Worm (Caenorhabditis elegans) whole organism, midembryonic: ENCODE results near the gene lipl-2.

Experiments used
- T22C8.4 ChIP-seq: fragments of 200-800 bp; sonication (Bioruptor generic); IDR thresholded peaks from 2 replicates; pipeline ENCODE4 v1.3.6; 2022; ENCODE audit warnings: missing genetic modification characterization, missing compliant biosample characterization
- cog-1 ChIP-seq: sonication (generic microtip); optimal IDR thresholded peaks from 2 replicates; lab custom pipeline; 2016; ENCODE audit warnings: missing genetic modification characterization, missing compliant biosample characterization
- flt-1 ChIP-seq: fragments of 200-800 bp; sonication (Bioruptor generic); IDR thresholded peaks from 2 replicates; pipeline ENCODE4 v1.3.6; 2022; ENCODE audit warnings: missing genetic modification characterization, missing compliant biosample characterization
- klf-2 ChIP-seq: fragments of 200-800 bp; sonication (Bioruptor generic); conservative IDR thresholded peaks from 2 replicates; pipeline ENCODE4 v1.3.6; 2022; ENCODE audit warnings: missing genetic modification reagents, missing genetic modification characterization, missing compliant biosample characterization
- med-1 ChIP-seq: sonication (generic microtip); optimal IDR thresholded peaks from 2 replicates; lab custom pipeline; 2017; ENCODE audit warnings: missing genetic modification characterization, mild to moderate bottlenecking, missing compliant biosample characterization, antibody characterized with exemption, missing genetic modification reagents; ENCODE audit not compliant: insufficient read depth
- ref-1 ChIP-seq: fragments of 200-800 bp; sonication (Bioruptor generic); conservative IDR thresholded peaks from 2 replicates; pipeline ENCODE4 v1.3.6; 2022; ENCODE audit warnings: missing genetic modification reagents, missing genetic modification characterization, missing compliant biosample characterization
- tab-1 ChIP-seq: fragments of 200-800 bp; sonication (Bioruptor generic); IDR thresholded peaks from 2 replicates; pipeline ENCODE4 v1.3.6; 2022; ENCODE audit warnings: missing genetic modification characterization, missing compliant biosample characterization
- ztf-23 ChIP-seq: fragments of 200-800 bp; sonication (Bioruptor generic); IDR thresholded peaks from 2 replicates; pipeline ENCODE4 v1.3.6; 2022; ENCODE audit warnings: missing genetic modification reagents, missing genetic modification characterization, missing compliant biosample characterization
- ztf-29 ChIP-seq: fragments of 200-800 bp; sonication (Bioruptor generic); IDR thresholded peaks from 2 replicates; pipeline ENCODE4 v1.3.6; 2022; ENCODE audit warnings: missing genetic modification reagents, missing genetic modification characterization, missing compliant biosample characterization

lipl-2 gene

ce11 chrV:9824149-9824548 is 32.8 kb downstream of the lipl-2 start, which contains the start of gene str-2:
str-2 (minus strand) TSS chrV:9824249.
- no peak for TF ChIP-seq T22C8.4 (GFP tag; lab: Robert Waterston, UW)
- TF ChIP-seq flt-1 (GFP tag; lab: Robert Waterston, UW), result no peak
- no peak for TF ChIP-seq klf-2
- no peak for TF ChIP-seq ztf-23 (GFP tag; lab: Robert Waterston, UW)
- TF ChIP-seq tab-1 (GFP tag; lab: Robert Waterston, UW), result no peak
- TF ChIP-seq ztf-29 (GFP tag; lab: Robert Waterston, UW), result no peak
- no peak for TF ChIP-seq med-1 (GFP tag; lab: Kevin White, UChicago)
- no peak for TF ChIP-seq ref-1 (GFP tag; lab: Robert Waterston, UW)
- no peak for TF ChIP-seq cog-1 (tag; lab: Kevin White, UChicago)

- TF ChIP-seq ref-1 (GFP tag; lab: Robert Waterston, UW) (no peak), T22C8.4 (GFP tag; lab: Robert Waterston, UW) (no peak), klf-2 (no peak), flt-1 (GFP tag; lab: Robert Waterston, UW) (no peak), cog-1 (tag; lab: Kevin White, UChicago) (no peak), tab-1 (GFP tag; lab: Robert Waterston, UW) (no peak), ztf-23 (GFP tag; lab: Robert Waterston, UW) (no peak), ztf-29 (GFP tag; lab: Robert Waterston, UW) (no peak), med-1 (GFP tag; lab: Kevin White, UChicago) (no peak)
Measured at ce11 chrV:9833900-9834299, 42.5 kb downstream of the lipl-2 start, which contains the start of gene sru-40. sru-40 (minus strand) TSS chrV:9834000.

- TF ChIP-seq tab-1 (GFP tag; lab: Robert Waterston, UW), result no peak
- TF ChIP-seq ref-1 (GFP tag; lab: Robert Waterston, UW), result no peak
- no peak for TF ChIP-seq ztf-29 (GFP tag; lab: Robert Waterston, UW)
- no peak for TF ChIP-seq klf-2
- no peak for TF ChIP-seq T22C8.4 (GFP tag; lab: Robert Waterston, UW)
- no peak for TF ChIP-seq med-1 (GFP tag; lab: Kevin White, UChicago)
- no peak for TF ChIP-seq flt-1 (GFP tag; lab: Robert Waterston, UW)
- TF ChIP-seq cog-1 (tag; lab: Kevin White, UChicago), result no peak
- TF ChIP-seq ztf-23 (GFP tag; lab: Robert Waterston, UW), result no peak
Measured at ce11 chrV:9835945-9836344, 44.6 kb downstream of the lipl-2 start, which contains the start of gene sru-38. sru-38 (minus strand) TSS chrV:9836045.

ce11 chrV:9837679-9838078 is 46.3 kb downstream of the lipl-2 start, which contains the start of gene srsx-21:
srsx-21 (plus strand) TSS chrV:9837979.
- TF ChIP-seq cog-1 (tag; lab: Kevin White, UChicago) (no peak), ztf-23 (GFP tag; lab: Robert Waterston, UW) (no peak), flt-1 (GFP tag; lab: Robert Waterston, UW) (no peak), T22C8.4 (GFP tag; lab: Robert Waterston, UW) (no peak), ref-1 (GFP tag; lab: Robert Waterston, UW) (no peak), tab-1 (GFP tag; lab: Robert Waterston, UW) (no peak), med-1 (GFP tag; lab: Kevin White, UChicago) (no peak), klf-2 (no peak), ztf-29 (GFP tag; lab: Robert Waterston, UW) (no peak)

- TF ChIP-seq ztf-29 (GFP tag; lab: Robert Waterston, UW), result no peak
- TF ChIP-seq flt-1 (GFP tag; lab: Robert Waterston, UW), result no peak
- no peak for TF ChIP-seq med-1 (GFP tag; lab: Kevin White, UChicago)
- no peak for TF ChIP-seq cog-1 (tag; lab: Kevin White, UChicago)
- no peak for TF ChIP-seq ref-1 (GFP tag; lab: Robert Waterston, UW)
- TF ChIP-seq tab-1 (GFP tag; lab: Robert Waterston, UW), result no peak
Measured at ce11 chrV:9841376-9841775, 50.0 kb downstream of the lipl-2 start, which contains the start of gene sru-36. sru-36 (plus strand) TSS chrV:9841676.
